Worm (Caenorhabditis elegans) whole organism, young adult: ENCODE data around the gene nhr-147.
A peak's percentile ranks its signal among the peaks of the same experiment; 100 is the strongest.

Source experiments
- C06A6.2 ChIP-seq: fragments of 200-800 bp; sonication (Bioruptor generic); conservative IDR thresholded peaks from 2 replicates; pipeline ENCODE4 v1.3.6; 2022; ENCODE audit warnings: missing genetic modification characterization, missing compliant biosample characterization
- C17E4.6 ChIP-seq: fragments of 200-800 bp; sonication (Bioruptor generic); IDR thresholded peaks from 2 replicates; pipeline ENCODE4 v1.3.6; 2022; ENCODE audit warnings: missing genetic modification reagents, missing genetic modification characterization, missing compliant biosample characterization
- F23B12.7 ChIP-seq: sonication (generic microtip); optimal IDR thresholded peaks from 2 replicates; lab custom pipeline; 2017; ENCODE audit warnings: missing genetic modification characterization, mild to moderate bottlenecking, missing compliant biosample characterization, antibody characterized with exemption, moderate library complexity; ENCODE audit not compliant: insufficient read depth
- F52B5.7 ChIP-seq: sonication (generic microtip); optimal IDR thresholded peaks from 2 replicates; lab custom pipeline; 2016; ENCODE audit warnings: mild to moderate bottlenecking, missing genetic modification characterization, missing compliant biosample characterization
- F57A8.1 ChIP-seq: fragments of 200-800 bp; sonication (Bioruptor generic); optimal IDR thresholded peaks from 2 replicates; lab custom pipeline; 2018; ENCODE audit warnings: mild to moderate bottlenecking, missing genetic modification characterization, moderate library complexity, missing compliant biosample characterization
- atf-7 ChIP-seq: sonication (generic microtip); optimal IDR thresholded peaks from 2 replicates; lab custom pipeline; 2017; ENCODE audit warnings: mild to moderate bottlenecking, missing genetic modification characterization, missing compliant biosample characterization
- athp-1 ChIP-seq: sonication (generic microtip); optimal IDR thresholded peaks from 2 replicates; lab custom pipeline; 2017; ENCODE audit warnings: mild to moderate bottlenecking, missing genetic modification characterization, missing compliant biosample characterization
- attf-6 ChIP-seq: fragments of 200-800 bp; sonication (Bioruptor generic); IDR thresholded peaks from 2 replicates; pipeline ENCODE4 v1.3.6; 2022; ENCODE audit warnings: missing genetic modification reagents, missing genetic modification characterization, missing compliant biosample characterization
- bed-1 ChIP-seq: fragments of 200-800 bp; sonication (Bioruptor generic); IDR thresholded peaks from 2 replicates; pipeline ENCODE4 v1.3.6; 2022; ENCODE audit warnings: missing genetic modification reagents, missing genetic modification characterization, missing compliant biosample characterization
- cebp-2 ChIP-seq: fragments of 200-800 bp; sonication (Bioruptor generic); IDR thresholded peaks from 2 replicates; pipeline ENCODE4 v1.3.6; 2022; ENCODE audit warnings: missing genetic modification characterization, missing compliant biosample characterization
- ceh-40 ChIP-seq: fragments of 200-800 bp; sonication (Bioruptor generic); IDR thresholded peaks from 2 replicates; pipeline ENCODE4 v1.3.6; 2022; ENCODE audit warnings: missing genetic modification characterization, missing compliant biosample characterization
- ceh-58 ChIP-seq: fragments of 200-800 bp; sonication (Bioruptor generic); IDR thresholded peaks from 2 replicates; pipeline ENCODE4 v1.3.6; 2022; ENCODE audit warnings: missing genetic modification characterization, missing compliant biosample characterization
- ceh-91 ChIP-seq: fragments of 200-800 bp; sonication (Bioruptor generic); IDR thresholded peaks from 2 replicates; pipeline ENCODE4 v1.3.6; 2022; ENCODE audit warnings: missing genetic modification reagents, missing genetic modification characterization, missing compliant biosample characterization
- dox-1 ChIP-seq: fragments of 200-800 bp; sonication (Bioruptor generic); IDR thresholded peaks from 2 replicates; pipeline ENCODE4 v1.3.6; 2022; ENCODE audit warnings: missing genetic modification reagents, missing genetic modification characterization, missing compliant biosample characterization
- egrh-3 ChIP-seq: fragments of 200-800 bp; sonication (Bioruptor generic); IDR thresholded peaks from 2 replicates; pipeline ENCODE4 v1.3.6; 2022; ENCODE audit warnings: missing genetic modification reagents, missing genetic modification characterization, missing compliant biosample characterization
- ets-4 ChIP-seq: fragments of 200-800 bp; sonication (Bioruptor generic); optimal IDR thresholded peaks from 2 replicates; lab custom pipeline; 2018; ENCODE audit warnings: mild to moderate bottlenecking, missing genetic modification characterization, missing compliant biosample characterization
- fkh-3 ChIP-seq: sonication (generic microtip); optimal IDR thresholded peaks from 2 replicates; lab custom pipeline; 2016; ENCODE audit warnings: mild to moderate bottlenecking, missing genetic modification characterization, missing compliant biosample characterization
- gei-17 ChIP-seq: fragments of 200-800 bp; sonication (Bioruptor generic); optimal IDR thresholded peaks from 2 replicates; lab custom pipeline; 2018; ENCODE audit warnings: mild to moderate bottlenecking, missing genetic modification characterization, missing compliant biosample characterization
- hmg-20 ChIP-seq: fragments of 200-800 bp; sonication (Bioruptor generic); IDR thresholded peaks from 2 replicates; pipeline ENCODE4 v1.3.6; 2022; ENCODE audit warnings: missing genetic modification reagents, missing genetic modification characterization, missing compliant biosample characterization
- lag-1 ChIP-seq: fragments of 200-800 bp; sonication (Bioruptor generic); IDR thresholded peaks from 2 replicates; pipeline ENCODE4 v1.3.6; 2022; ENCODE audit warnings: missing genetic modification reagents, missing genetic modification characterization, missing compliant biosample characterization
- let-607 ChIP-seq, 2 experiments: fragments of 200-800 bp in 1 of 2; sonication (Bioruptor generic) in 1 of 2; sonication (generic microtip) in 1 of 2; optimal IDR thresholded peaks; 2 replicates each; lab custom pipeline; 2016 to 2018; ENCODE audit warnings: mild to moderate bottlenecking in 2 of 2, missing compliant biosample characterization in 2 of 2, missing genetic modification characterization in 2 of 2, moderate library complexity in 2 of 2, missing genotype in 1 of 2
- lin-26 ChIP-seq: fragments of 200-800 bp; sonication (Bioruptor generic); IDR thresholded peaks from 2 replicates; pipeline ENCODE4 v1.3.6; 2022; ENCODE audit warnings: missing genetic modification reagents, missing genetic modification characterization, missing compliant biosample characterization
- lin-40 ChIP-seq: sonication (generic microtip); optimal IDR thresholded peaks from 2 replicates; lab custom pipeline; 2016; ENCODE audit warnings: missing genetic modification characterization, mild to moderate bottlenecking, missing compliant biosample characterization, missing genotype, missing genetic modification reagents
- mcd-1 ChIP-seq: fragments of 200-800 bp; sonication (Bioruptor generic); IDR thresholded peaks from 2 replicates; pipeline ENCODE4 v1.3.6; 2022; ENCODE audit warnings: missing genetic modification reagents, missing genetic modification characterization, missing compliant biosample characterization
- nhr-120 ChIP-seq: fragments of 200-800 bp; sonication (Bioruptor generic); IDR thresholded peaks from 2 replicates; pipeline ENCODE4 v1.3.6; 2022; ENCODE audit warnings: missing genetic modification characterization, missing compliant biosample characterization
- nhr-80 ChIP-seq: sonication (generic microtip); optimal IDR thresholded peaks from 2 replicates; lab custom pipeline; 2016; ENCODE audit warnings: missing genetic modification characterization, missing compliant biosample characterization
- pbrm-1 ChIP-seq: fragments of 200-800 bp; sonication (Bioruptor generic); IDR thresholded peaks from 2 replicates; pipeline ENCODE4 v1.3.6; 2022; ENCODE audit warnings: missing genetic modification reagents, missing genetic modification characterization, missing compliant biosample characterization
- repo-1 ChIP-seq: sonication (generic microtip); optimal IDR thresholded peaks from 2 replicates; lab custom pipeline; 2017; ENCODE audit warnings: mild to moderate bottlenecking, missing genetic modification characterization, missing compliant biosample characterization
- sdz-38 ChIP-seq: sonication (generic microtip); optimal IDR thresholded peaks from 2 replicates; lab custom pipeline; 2016; ENCODE audit warnings: missing genotype, missing genetic modification characterization, missing compliant biosample characterization
- sea-2 ChIP-seq: fragments of 200-800 bp; sonication (Bioruptor generic); IDR thresholded peaks from 2 replicates; pipeline ENCODE4 v1.3.6; 2022; ENCODE audit warnings: missing genetic modification characterization, missing compliant biosample characterization
- snpc-1.3 ChIP-seq: sonication (generic microtip); optimal IDR thresholded peaks from 2 replicates; lab custom pipeline; 2017; ENCODE audit warnings: missing genetic modification characterization, mild to moderate bottlenecking, missing compliant biosample characterization, antibody characterized with exemption, moderate library complexity, missing genotype, missing genetic modification reagents; ENCODE audit not compliant: insufficient read depth
- snpc-3.4 ChIP-seq: sonication (generic microtip); optimal IDR thresholded peaks from 2 replicates; lab custom pipeline; 2017; ENCODE audit warnings: missing genetic modification characterization, mild to moderate bottlenecking, missing compliant biosample characterization, antibody characterized with exemption, moderate library complexity, missing genotype, missing genetic modification reagents
- snpc-4 ChIP-seq, 5 experiments: fragments of 150-350 bp in 1 of 5; sonication (generic microtip) in 4 of 5; optimal IDR thresholded peaks; 2 replicates each; lab custom pipeline; 2014 to 2018; ENCODE audit warnings: missing genetic modification characterization in 5 of 5, missing biosample characterization in 3 of 5, antibody characterized with exemption in 2 of 5, mild to moderate bottlenecking in 2 of 5, missing compliant biosample characterization in 2 of 5, missing genotype in 2 of 5, moderate library complexity in 2 of 5, missing genetic modification reagents in 1 of 5
- tlf-1 ChIP-seq: fragments of 200-800 bp; sonication (Bioruptor generic); optimal IDR thresholded peaks from 2 replicates; lab custom pipeline; 2018; ENCODE audit warnings: mild to moderate bottlenecking, missing genetic modification characterization, missing compliant biosample characterization
- unc-62 ChIP-seq: fragments of 150-350 bp; optimal IDR thresholded peaks from 2 replicates; lab custom pipeline; 2014; ENCODE audit warnings: missing biosample characterization, missing genetic modification reagents, missing genetic modification characterization
- xnd-1 ChIP-seq: sonication (generic microtip); optimal IDR thresholded peaks from 2 replicates; lab custom pipeline; 2016; ENCODE audit warnings: missing genotype, missing genetic modification reagents, missing genetic modification characterization, missing compliant biosample characterization

Gene nhr-147

ce11 chrV:7355464-7355863 is 9.9 kb downstream of the nhr-147 start, which contains the start of gene tag-293:
Gene tag-293, minus strand, starts transcription at chrV:7355564.
- TF ChIP-seq sdz-38 (no peak), snpc-1.3 (tag; lab: Kevin White, UChicago) (no peak), lin-40 (no peak), egrh-3 (GFP tag; lab: Robert Waterston, UW) (no peak), pbrm-1 (GFP tag; lab: Robert Waterston, UW) (no peak), F52B5.7 (tag; lab: Kevin White, UChicago) (no peak), hmg-20 (no peak), snpc-3.4 (no peak), cebp-2 (GFP tag; lab: Robert Waterston, UW) (no peak), lag-1 (no peak), xnd-1 (tag; lab: Kevin White, UChicago) (no peak)

ce11 chrV:7356684-7357083 is 11.1 kb downstream of the nhr-147 start, which contains the start of gene C03G6.21:
Gene C03G6.21, minus strand, starts transcription at chrV:7356784.
- no peak for TF ChIP-seq fkh-3 (tag; lab: Kevin White, UChicago)
- TF ChIP-seq, all 124 proteins: peak for 0

- no peak for TF ChIP-seq F23B12.7 (tag; lab: Kevin White, UChicago)
- TF ChIP-seq athp-1 (tag; lab: Kevin White, UChicago), result no peak
- no peak for TF ChIP-seq bed-1
- TF ChIP-seq repo-1 (tag; lab: Kevin White, UChicago), result no peak
- TF ChIP-seq tlf-1, result no peak
- TF ChIP-seq atf-7, result no peak
- no peak for TF ChIP-seq ceh-40 (GFP tag; lab: Robert Waterston, UW)
Measured at ce11 chrV:7357132-7357531, 11.5 kb downstream of the nhr-147 start, which contains the start of gene C03G6.6. Gene C03G6.6, plus strand, starts transcription at chrV:7357432.

- TF ChIP-seq sea-2 (GFP tag; lab: Robert Waterston, UW) (no peak), fkh-3 (tag; lab: Kevin White, UChicago) (no peak), repo-1 (tag; lab: Kevin White, UChicago) (no peak), C17E4.6 (GFP tag; lab: Robert Waterston, UW) (no peak), lin-26 (no peak)
- TF ChIP-seq, all 124 proteins: peak for 0
Measured at ce11 chrV:7361673-7362072, 16.1 kb downstream of the nhr-147 start, which contains the start of gene cyp-35A1. Gene cyp-35A1, minus strand, starts transcription at chrV:7361773.

ce11 chrV:7364059-7364458 is 18.5 kb downstream of the nhr-147 start, which contains the start of gene cyp-35A2:
Gene cyp-35A2, minus strand, starts transcription at chrV:7364182.
- TF ChIP-seq hmg-20 (no peak), nhr-80 (tag; lab: Kevin White, UChicago) (peak; percentile 59), let-607 (tag; optimal IDR thresholded peaks at IDR 0.05; lab: Kevin White, UChicago) (no peak)

ce11 chrV:7364951-7365350 is 19.4 kb downstream of the nhr-147 start, which contains the start of gene exc-13:
Gene exc-13, plus strand, starts transcription at chrV:7365251.
- TF ChIP-seq C06A6.2 (GFP tag; lab: Robert Waterston, UW) (no peak), ets-4 (GFP tag; lab: Kevin White, UChicago) (no peak), F57A8.1 (GFP tag; lab: Kevin White, UChicago) (no peak), snpc-1.3 (tag; lab: Kevin White, UChicago) (no peak), dox-1 (no peak), snpc-4 (GFP tag; optimal IDR thresholded peaks at IDR 0.05; lab: Kevin White, UChicago) (no peak), snpc-4 (tag; optimal IDR thresholded peaks at IDR 0.05; lab: Kevin White, UChicago) (no peak), F52B5.7 (tag; lab: Kevin White, UChicago) (no peak), nhr-120 (no peak), cebp-2 (GFP tag; lab: Robert Waterston, UW) (no peak), athp-1 (tag; lab: Kevin White, UChicago) (no peak), gei-17 (GFP tag; lab: Kevin White, UChicago) (no peak), ceh-91 (no peak), sea-2 (GFP tag; lab: Robert Waterston, UW) (no peak), attf-6 (no peak), mcd-1 (GFP tag; lab: Robert Waterston, UW) (no peak), ceh-58 (GFP tag; lab: Robert Waterston, UW) (no peak), hmg-20 (no peak), unc-62 (GFP tag; lab: Kevin White, UChicago) (no peak)
